Fruit fly (Drosophila melanogaster) whole organism, embryonic: ENCODE measurements around the gene Pp4-19C.

ENCODE experiments used
- Awh ChIP-seq: fragments of 200-800 bp; sonication (Bioruptor generic); IDR thresholded peaks from 2 replicates; pipeline ENCODE4, ENCODE4 v1.3.6; 2022; ENCODE audit warnings: missing biosample characterization, missing genetic modification characterization
- CG10431 ChIP-seq: fragments of 200-800 bp; sonication (Bioruptor generic); optimal IDR thresholded peaks from 3 replicates; lab custom pipeline; 2018; ENCODE audit warnings: missing biosample characterization, mild to moderate bottlenecking, missing genetic modification characterization
- CG10543 ChIP-seq: fragments of 200-800 bp; sonication (Bioruptor generic); optimal IDR thresholded peaks from 3 replicates; lab custom pipeline; 2017; ENCODE audit warnings: missing biosample characterization, mild to moderate bottlenecking, missing genetic modification characterization, moderate library complexity
- CG13287 ChIP-seq: fragments of 200-800 bp; sonication (Bioruptor generic); IDR thresholded peaks from 2 replicates; pipeline ENCODE4 v1.3.6; 2022; ENCODE audit warnings: missing biosample characterization, missing genetic modification characterization; ENCODE audit not compliant: partially characterized antibody
- CG13424 ChIP-seq: fragments of 200-800 bp; sonication (Bioruptor generic); optimal IDR thresholded peaks from 2 replicates; lab custom pipeline; 2019; ENCODE audit warnings: missing biosample characterization, mild to moderate bottlenecking, missing genetic modification characterization, moderate library complexity
- CG13894 ChIP-seq: fragments of 200-800 bp; sonication (Bioruptor generic); optimal IDR thresholded peaks from 3 replicates; lab custom pipeline; 2018; ENCODE audit warnings: missing biosample characterization, mild to moderate bottlenecking, missing genetic modification characterization, moderate library complexity
- CG17612 ChIP-seq: fragments of 200-800 bp; sonication (Bioruptor generic); IDR thresholded peaks from 2 replicates; pipeline ENCODE4 v1.3.6; 2022; ENCODE audit warnings: missing biosample characterization, missing genetic modification characterization
- CG31441 ChIP-seq: fragments of 200-800 bp; sonication (Bioruptor generic); IDR thresholded peaks from 2 replicates; pipeline ENCODE4 v1.3.6; 2022; ENCODE audit warnings: missing biosample characterization, missing genetic modification characterization
- CG4707 ChIP-seq: fragments of 200-800 bp; sonication (Bioruptor generic); optimal IDR thresholded peaks from 2 replicates; lab custom pipeline; 2018; ENCODE audit warnings: missing biosample characterization, mild to moderate bottlenecking, missing genetic modification characterization, moderate library complexity
- CG5953 ChIP-seq: fragments of 200-800 bp; sonication (Bioruptor generic); IDR thresholded peaks from 2 replicates; pipeline ENCODE4 v1.3.6; 2022; ENCODE audit warnings: missing biosample characterization, missing genetic modification characterization
- CG6683 ChIP-seq: fragments of 200-800 bp; sonication (Bioruptor generic); optimal IDR thresholded peaks from 2 replicates; lab custom pipeline; 2017; ENCODE audit warnings: missing biosample characterization, mild to moderate bottlenecking, missing genetic modification characterization, missing genetic modification reagents
- CG7357 ChIP-seq: fragments of 200-800 bp; sonication (Bioruptor generic); IDR thresholded peaks from 3 replicates; pipeline ENCODE4 v1.3.6; 2022; ENCODE audit warnings: missing biosample characterization, missing genetic modification characterization
- CG7786 ChIP-seq: fragments of 200-800 bp; sonication (Bioruptor generic); optimal IDR thresholded peaks from 2 replicates; lab custom pipeline; 2016; ENCODE audit warnings: missing biosample characterization, missing genetic modification characterization
- CG9797 ChIP-seq: fragments of 200-800 bp; sonication (Bioruptor generic); optimal IDR thresholded peaks from 3 replicates; lab custom pipeline; 2018; ENCODE audit warnings: missing biosample characterization, mild to moderate bottlenecking, missing genetic modification characterization
- CG9876 ChIP-seq: fragments of 200-800 bp; sonication (Bioruptor generic); optimal IDR thresholded peaks from 2 replicates; lab custom pipeline; 2016; ENCODE audit warnings: missing biosample characterization, missing genetic modification characterization
- CrebB ChIP-seq: fragments of 200-800 bp; sonication (Bioruptor generic); optimal IDR thresholded peaks from 3 replicates; lab custom pipeline; 2018; ENCODE audit warnings: missing biosample characterization, mild to moderate bottlenecking, missing genetic modification characterization
- D19A ChIP-seq: fragments of 200-800 bp; optimal IDR thresholded peaks from 3 replicates; lab custom pipeline; 2019; ENCODE audit warnings: missing biosample characterization, mild to moderate bottlenecking, missing genetic modification characterization, moderate library complexity
- Dfd ChIP-seq, 2 experiments: fragments of >200 bp; optimal IDR thresholded peaks; 2 replicates each; lab custom pipeline; 2017; ENCODE audit warnings: missing biosample characterization in 2 of 2, missing genetic modification characterization in 2 of 2
- Doc2 ChIP-seq: fragments of 200-800 bp; sonication (Bioruptor generic); IDR thresholded peaks from 2 replicates; pipeline ENCODE4 v1.3.6; 2022; ENCODE audit warnings: missing biosample characterization, missing genetic modification characterization
- Dref ChIP-seq: fragments of 200-800 bp; sonication (Bioruptor generic); IDR thresholded peaks from 2 replicates; pipeline ENCODE4 v1.3.6; 2022; ENCODE audit warnings: missing biosample characterization, missing genetic modification characterization
- ERR ChIP-seq: fragments of 200-800 bp; sonication (Bioruptor generic); optimal IDR thresholded peaks from 2 replicates; lab custom pipeline; 2016; ENCODE audit warnings: missing biosample characterization, missing genetic modification characterization
- HLHmδ ChIP-seq: fragments of 200-800 bp; sonication (Bioruptor generic); optimal IDR thresholded peaks from 2 replicates; lab custom pipeline; 2018; ENCODE audit warnings: missing biosample characterization, mild to moderate bottlenecking, missing genetic modification characterization, moderate library complexity
- Hr51 ChIP-seq, 2 experiments: fragments of 200-800 bp; sonication (Bioruptor generic); optimal IDR thresholded peaks; 2 replicates in 1 of 2; 3 replicates in 1 of 2; lab custom pipeline; 2016 to 2018; ENCODE audit warnings: missing biosample characterization in 2 of 2, missing genetic modification characterization in 2 of 2, mild to moderate bottlenecking in 1 of 2, moderate library complexity in 1 of 2
- MBD-R2 ChIP-seq: fragments of 200-800 bp; sonication (Bioruptor generic); IDR thresholded peaks from 2 replicates; pipeline ENCODE4 v1.3.6; 2022; ENCODE audit warnings: missing biosample characterization, missing genetic modification characterization
- MESR4 ChIP-seq: fragments of 200-800 bp; sonication (Bioruptor generic); optimal IDR thresholded peaks from 2 replicates; lab custom pipeline; 2018; ENCODE audit warnings: missing biosample characterization, mild to moderate bottlenecking, missing genetic modification characterization, moderate library complexity
- Myb ChIP-seq: fragments of 200-800 bp; sonication (Bioruptor generic); optimal IDR thresholded peaks from 2 replicates; lab custom pipeline; 2016; ENCODE audit warnings: missing biosample characterization, missing genetic modification characterization
- Opbp ChIP-seq: fragments of 200-800 bp; sonication (Bioruptor generic); IDR thresholded peaks from 3 replicates; pipeline ENCODE4 v1.3.6; 2022; ENCODE audit warnings: missing biosample characterization, missing genetic modification characterization; ENCODE audit not compliant: partially characterized antibody
- Optix ChIP-seq: fragments of 200-800 bp; sonication (Bioruptor generic); IDR thresholded peaks from 3 replicates; pipeline ENCODE4 v1.3.6; 2022; ENCODE audit warnings: missing biosample characterization, missing genetic modification characterization
- Trl ChIP-seq, 3 experiments: fragments of >200 bp in 2 of 3; fragments of 200-800 bp in 1 of 3; sonication (Bioruptor generic) in 1 of 3; optimal IDR thresholded peaks; 2 replicates in 1 of 3; 3 replicates in 2 of 3; lab custom pipeline; 2016 to 2017; ENCODE audit warnings: missing biosample characterization in 1 of 3, missing genetic modification characterization in 1 of 3
- amos ChIP-seq: fragments of 200-800 bp; sonication (Bioruptor generic); IDR thresholded peaks from 2 replicates; pipeline ENCODE4 v1.3.6; 2022; ENCODE audit warnings: missing biosample characterization, missing genetic modification characterization; ENCODE audit not compliant: partially characterized antibody
- ash1 ChIP-seq: fragments of 200-800 bp; sonication (Bioruptor generic); optimal IDR thresholded peaks from 2 replicates; lab custom pipeline; 2018; ENCODE audit warnings: missing biosample characterization, mild to moderate bottlenecking, missing genetic modification characterization
- ato ChIP-seq: fragments of 200-800 bp; sonication (Bioruptor generic); IDR thresholded peaks from 2 replicates; pipeline ENCODE4 v1.3.6; 2022; ENCODE audit warnings: missing biosample characterization, missing genetic modification characterization; ENCODE audit not compliant: partially characterized antibody
- bowl ChIP-seq: fragments of 200-800 bp; sonication (Bioruptor generic); IDR thresholded peaks from 2 replicates; pipeline ENCODE4 v1.3.6; 2022; ENCODE audit warnings: missing biosample characterization, missing genetic modification characterization
- cwo ChIP-seq: fragments of 200-800 bp; sonication (Bioruptor generic); optimal IDR thresholded peaks from 3 replicates; lab custom pipeline; 2017; ENCODE audit warnings: missing biosample characterization, missing genetic modification characterization, mild to moderate bottlenecking, moderate library complexity, missing genetic modification reagents
- fd96Cb ChIP-seq: fragments of 200-800 bp; sonication (Bioruptor generic); optimal IDR thresholded peaks from 2 replicates; lab custom pipeline; 2018; ENCODE audit warnings: missing biosample characterization, mild to moderate bottlenecking, missing genetic modification characterization, moderate library complexity
- gfzf ChIP-seq: fragments of 200-800 bp; sonication (Bioruptor generic); optimal IDR thresholded peaks from 2 replicates; lab custom pipeline; 2016; ENCODE audit warnings: missing biosample characterization, mild to moderate bottlenecking, missing genetic modification characterization, moderate library complexity
- gro ChIP-seq: fragments of 200-800 bp; sonication (Bioruptor generic); optimal IDR thresholded peaks from 2 replicates; lab custom pipeline; 2016; ENCODE audit warnings: missing biosample characterization, missing genetic modification characterization
- hth ChIP-seq: fragments of >200 bp; optimal IDR thresholded peaks from 2 replicates; lab custom pipeline; 2017; ENCODE audit warnings: inconsistent platforms
- prd ChIP-seq, 3 experiments: fragments of >200 bp in 2 of 3; fragments of 200-800 bp in 1 of 3; sonication (Bioruptor generic) in 1 of 3; optimal IDR thresholded peaks in 2 of 3; IDR thresholded peaks in 1 of 3; 2 replicates in 2 of 3; 3 replicates in 1 of 3; pipeline versions ENCODE4 v1.3.6 to Lab custom; 2017 to 2022; ENCODE audit warnings: missing biosample characterization in 1 of 3, missing genetic modification characterization in 1 of 3
- pzg ChIP-seq: fragments of 200-800 bp; sonication (Bioruptor generic); optimal IDR thresholded peaks from 3 replicates; lab custom pipeline; 2018; ENCODE audit warnings: missing biosample characterization, mild to moderate bottlenecking, missing genetic modification characterization, moderate library complexity
- ro ChIP-seq: fragments of 200-800 bp; sonication (Bioruptor generic); IDR thresholded peaks from 2 replicates; pipeline ENCODE4 v1.3.6; 2022; ENCODE audit warnings: missing biosample characterization, missing genetic modification characterization
- salm ChIP-seq: fragments of 200-800 bp; sonication (Bioruptor generic); optimal IDR thresholded peaks from 2 replicates; lab custom pipeline; 2018; ENCODE audit warnings: missing biosample characterization, mild to moderate bottlenecking, missing genetic modification characterization
- trh ChIP-seq: fragments of 200-800 bp; sonication (Bioruptor generic); optimal IDR thresholded peaks from 2 replicates; lab custom pipeline; 2016; ENCODE audit warnings: missing biosample characterization, missing genetic modification characterization
- unc-4 ChIP-seq: fragments of 200-800 bp; sonication (Bioruptor generic); IDR thresholded peaks from 2 replicates; pipeline ENCODE4 v1.3.6; 2022; ENCODE audit warnings: missing biosample characterization, missing genetic modification characterization; ENCODE audit not compliant: partially characterized antibody
- usp ChIP-seq: fragments of >200 bp; optimal IDR thresholded peaks from 2 replicates; lab custom pipeline; 2017; ENCODE audit warnings: missing biosample characterization, missing genetic modification characterization
- z ChIP-seq: fragments of 200-800 bp; sonication (Bioruptor generic); IDR thresholded peaks from 3 replicates; pipeline ENCODE4 v1.3.6; 2022; ENCODE audit warnings: missing biosample characterization, missing genetic modification characterization
- zfh2 ChIP-seq: fragments of 200-800 bp; sonication (Bioruptor generic); optimal IDR thresholded peaks from 2 replicates; lab custom pipeline; 2016; ENCODE audit warnings: missing biosample characterization, missing genetic modification characterization

Gene Pp4-19C

dm6 chrX:20394066-20394913 is 29.5 kb downstream of the Pp4-19C start, which contains the start of gene HERC2 (continued):
- TF ChIP-seq HLHmδ (GFP tag; lab: Kevin White, UChicago) (no peak), CG17612 (0 out of 2 replicates have a peak, but pooled peaks have one; percentile 12), ato (GFP tag; lab: Robert Waterston, UW) (peak; percentile 94), CG31441 (no peak), Trl (optimal IDR thresholded peaks at IDR 0.05; lab: Kevin White, UChicago) (no peak), Trl (GFP tag; optimal IDR thresholded peaks at IDR 0.05; lab: Kevin White, UChicago) (peak; percentile 23), hth (lab: Kevin White, UChicago) (no peak), CG6683 (no peak), CrebB (no peak), cwo (GFP tag; lab: Kevin White, UChicago) (no peak), CG13894 (tag; lab: Kevin White, UChicago) (no peak), D19A (tag; lab: Kevin White, UChicago) (no peak), gro (no peak), bowl (GFP tag; lab: Robert Waterston, UW) (no peak), Dfd (GFP tag; optimal IDR thresholded peaks at IDR 0.05; lab: Kevin White, UChicago) (no peak), CG9876 (GFP tag; lab: Kevin White, UChicago) (peak; percentile 15)

- TF ChIP-seq Opbp, result 0 out of 3 replicates have a peak, but pooled peaks have one; percentile 10
- peak; percentile 40 for TF ChIP-seq pzg
- TF ChIP-seq Myb (GFP tag; lab: Kevin White, UChicago), result peak; percentile 66
- no peak for TF ChIP-seq Awh (GFP tag; lab: Robert Waterston, UW)
- no peak for TF ChIP-seq ash1 (GFP tag; lab: Kevin White, UChicago)
- no peak for TF ChIP-seq prd (optimal IDR thresholded peaks at IDR 0.05; lab: Kevin White, UChicago)
- no peak for TF ChIP-seq prd (GFP tag; IDR thresholded peaks at IDR 0.05; lab: Robert Waterston, UW)
- TF ChIP-seq gfzf (GFP tag; lab: Kevin White, UChicago), result peak; percentile 59
- 0 out of 2 replicates have a peak, but pooled peaks have one; percentile 6 for TF ChIP-seq CG13287 (GFP tag; lab: Robert Waterston, UW)
- TF ChIP-seq amos, result peak; percentile 42; the same call in 1 of the 2 replicates
- TF ChIP-seq CG13424 (tag; lab: Kevin White, UChicago), result no peak
- TF ChIP-seq CG5953 (GFP tag; lab: Robert Waterston, UW), result no peak
- no peak for TF ChIP-seq fd96Cb
- TF ChIP-seq trh (GFP tag; lab: Kevin White, UChicago), result no peak
- no peak for TF ChIP-seq Optix (GFP tag; lab: Robert Waterston, UW)
- TF ChIP-seq zfh2, result no peak
- no peak for TF ChIP-seq CG10543
- TF ChIP-seq Doc2 (GFP tag; lab: Robert Waterston, UW), result no peak
- TF ChIP-seq MESR4 (GFP tag; lab: Kevin White, UChicago), result peak; percentile 74
- TF ChIP-seq z (GFP tag; lab: Robert Waterston, UW), result no peak
- no peak for TF ChIP-seq CG7786 (GFP tag; lab: Kevin White, UChicago)
- TF ChIP-seq CG7357 (GFP tag; lab: Robert Waterston, UW), result no peak
- no peak for TF ChIP-seq CG10431
- peak; percentile 45 for TF ChIP-seq Dref
- no peak for TF ChIP-seq usp (GFP tag; lab: Kevin White, UChicago)
- peak; percentile 56 for TF ChIP-seq CG9797 (GFP tag; lab: Kevin White, UChicago)
- TF ChIP-seq Hr51 (GFP tag; optimal IDR thresholded peaks at IDR 0.05; lab: Kevin White, UChicago), result no peak
- TF ChIP-seq unc-4, result no peak
- no peak for TF ChIP-seq CG4707
- TF ChIP-seq MBD-R2 (GFP tag; lab: Robert Waterston, UW), result peak; percentile 37
- no peak for TF ChIP-seq salm (tag; lab: Kevin White, UChicago)
- no peak for TF ChIP-seq ro (GFP tag; lab: Robert Waterston, UW)
- no peak for TF ChIP-seq ERR (GFP tag; lab: Kevin White, UChicago)
- TF ChIP-seq, all 482 proteins: peak for 10
Observed at dm6 chrX:20393580-20393979, 30.2 kb downstream of the Pp4-19C start, which contains the start of gene Syx16. Syx16 (minus strand) TSS chrX:20393751.
